Worm (Caenorhabditis elegans): Measurements from ENCODE around the gene rab-18.
"Not testable (repeated sequence)": the region's sequence is repeated elsewhere in the genome, so short reads cannot be mapped to it uniquely, and the experiment has no call there.

Gene rab-18

ce11 chrIII:1084971-1085370 is 4.4 kb upstream of the rab-18 start:
- TF ChIP-seq Y22D7AL.16 (tag; optimal IDR thresholded peaks at IDR 0.05) (no peak), ceh-48 (tag; optimal IDR thresholded peaks at IDR 0.05) (peak; percentile 69)

DNA sequence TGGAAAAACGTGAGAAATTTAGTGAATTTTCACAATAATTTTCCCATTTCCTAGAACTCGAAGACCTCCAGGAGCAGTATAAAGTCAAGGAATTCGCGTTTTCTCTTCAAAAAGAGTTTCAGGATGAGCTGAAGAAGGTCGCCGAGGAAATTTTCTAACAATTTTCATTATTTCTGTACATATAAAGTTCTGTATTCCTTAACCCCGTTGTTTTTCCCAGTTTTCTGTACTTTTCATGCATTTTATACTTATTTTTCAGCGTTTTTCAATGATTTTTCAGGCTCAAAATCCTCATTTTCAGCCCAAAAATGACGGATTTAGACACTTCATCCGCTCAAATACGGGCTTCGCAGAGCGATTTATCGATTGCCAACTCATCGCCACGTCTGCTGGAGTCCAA is 526 bp upstream of the rab-18 start, which contains the start of gene par-2:
Gene par-2, plus strand, starts transcription at position 301 of the 400 bp plus-strand sequence.
- no peak for TF ChIP-seq che-1 (tag; optimal IDR thresholded peaks at IDR 0.05)
- no peak for TF ChIP-seq lin-11 (tag; optimal IDR thresholded peaks at IDR 0.05)
- TF ChIP-seq pros-1 (tag; optimal IDR thresholded peaks at IDR 0.05): no peak
- no peak for TF ChIP-seq ceh-22 (tag; optimal IDR thresholded peaks at IDR 0.05)
- TF ChIP-seq ceh-24 (tag; optimal IDR thresholded peaks at IDR 0.05): no peak
- no peak for TF ChIP-seq nhr-232 (tag; optimal IDR thresholded peaks at IDR 0.05)
- TF ChIP-seq syd-9 (tag; optimal IDR thresholded peaks at IDR 0.05): no peak
- TF ChIP-seq unc-3 (GFP tag; conservative IDR thresholded peaks at IDR 0.05): no peak
- no peak for TF ChIP-seq unc-3 (tag; optimal IDR thresholded peaks at IDR 0.05)
- TF ChIP-seq sox-4 (tag; optimal IDR thresholded peaks at IDR 0.05): no peak
- no peak for TF ChIP-seq Y22D7AL.16 (tag; optimal IDR thresholded peaks at IDR 0.05)
- TF ChIP-seq mec-3 (tag; optimal IDR thresholded peaks at IDR 0.05; ENCODE audit: borderline replicate concordance): no peak
- TF ChIP-seq ceh-9 (tag; optimal IDR thresholded peaks at IDR 0.05): no peak
- TF ChIP-seq dmd-4 (tag; optimal IDR thresholded peaks at IDR 0.05; ENCODE audit: borderline replicate concordance): no peak
- no peak for TF ChIP-seq ets-4 (tag; optimal IDR thresholded peaks at IDR 0.05)
- no peak for TF ChIP-seq pqm-1 (tag; optimal IDR thresholded peaks at IDR 0.05)
- TF ChIP-seq ceh-30 (tag; optimal IDR thresholded peaks at IDR 0.05): no peak
- TF ChIP-seq fkh-10 (GFP tag; optimal IDR thresholded peaks at IDR 0.05): no peak

- not testable (repeated sequence) for TF ChIP-seq pha-4 (tag; optimal IDR thresholded peaks at IDR 0.05); F13H6.1 (tag; optimal IDR thresholded peaks at IDR 0.05); pag-3 (tag; optimal IDR thresholded peaks at IDR 0.05; ENCODE audit: borderline replicate concordance)
Observed at ce11 chrIII:1076383-1076782, 4.2 kb downstream of the rab-18 start, which contains the start of gene uaf-1. Gene uaf-1, minus strand, starts transcription at chrIII:1076555.

ce11 chrIII:1074152-1074551 is 6.4 kb downstream of the rab-18 start:
- TF ChIP-seq lim-6 (tag; optimal IDR thresholded peaks at IDR 0.05): no peak
- TF ChIP-seq tbx-2 (tag; optimal IDR thresholded peaks at IDR 0.05): no peak
- no peak for TF ChIP-seq ama-1 (optimal IDR thresholded peaks at IDR 0.05)
- TF ChIP-seq sox-4 (tag; optimal IDR thresholded peaks at IDR 0.05): no peak
- TF ChIP-seq ets-4 (tag; optimal IDR thresholded peaks at IDR 0.05): no peak
- TF ChIP-seq ceh-9 (tag; optimal IDR thresholded peaks at IDR 0.05): no peak
- TF ChIP-seq ttx-3 (tag; optimal IDR thresholded peaks at IDR 0.05): no peak

- TF ChIP-seq unc-86 (tag; optimal IDR thresholded peaks at IDR 0.05): no peak
- TF ChIP-seq pqm-1 (tag; optimal IDR thresholded peaks at IDR 0.05): no peak
- no peak for TF ChIP-seq C08G9.2 (tag; optimal IDR thresholded peaks at IDR 0.05)
- no peak for TF ChIP-seq elt-4 (tag; optimal IDR thresholded peaks at IDR 0.05)
- no peak for TF ChIP-seq ets-4 (tag; optimal IDR thresholded peaks at IDR 0.05)
Observed at ce11 chrIII:1059961-1060360, 20.6 kb downstream of the rab-18 start, which contains the start of gene BE0003N10.6. Gene BE0003N10.6, minus strand, starts transcription at chrIII:1060061.

- peak; percentile 8 for TF ChIP-seq ceh-48 (tag; optimal IDR thresholded peaks at IDR 0.05)
- TF ChIP-seq hlh-6 (tag; optimal IDR thresholded peaks at IDR 0.05): no peak
Observed at ce11 chrIII:1058881-1059280, 21.7 kb downstream of the rab-18 start.

DNA sequence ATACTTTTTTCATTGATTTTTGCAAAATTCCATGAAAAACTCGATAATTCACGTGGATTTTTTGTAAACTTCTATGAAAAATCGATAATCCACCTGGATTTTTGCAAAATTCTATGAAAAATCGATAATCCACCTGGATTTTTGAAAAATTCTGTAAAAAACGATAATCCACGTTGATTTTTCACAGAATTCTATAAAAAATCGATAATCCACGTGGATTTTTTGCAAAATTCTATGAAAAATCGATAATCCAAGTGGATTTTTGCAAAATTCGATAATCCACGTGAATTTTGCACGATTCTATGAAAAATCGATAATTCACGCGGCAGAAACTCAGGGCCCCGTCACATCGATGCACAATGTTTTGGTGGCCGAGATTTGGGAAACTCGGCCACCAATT is 22.5 kb downstream of the rab-18 start:
- no peak for TF ChIP-seq hlh-6 (tag; optimal IDR thresholded peaks at IDR 0.05)
- TF ChIP-seq elt-4 (tag; optimal IDR thresholded peaks at IDR 0.05): no peak
- peak; percentile 66 for TF ChIP-seq ceh-48 (tag; optimal IDR thresholded peaks at IDR 0.05)
- TF ChIP-seq ama-1 (optimal IDR thresholded peaks at IDR 0.05): no peak
